Worm (Caenorhabditis elegans) whole organism, young adult: ENCODE measurements around the gene ceh-37.

ENCODE experiments used
- B0035.1 ChIP-seq: sonication (generic microtip); optimal IDR thresholded peaks from 2 replicates; lab custom pipeline; 2016; ENCODE audit warnings: missing genetic modification characterization, mild to moderate bottlenecking, missing compliant biosample characterization, missing genotype, missing genetic modification reagents
- F23B12.7 ChIP-seq: sonication (generic microtip); optimal IDR thresholded peaks from 2 replicates; lab custom pipeline; 2017; ENCODE audit warnings: missing genetic modification characterization, mild to moderate bottlenecking, missing compliant biosample characterization, antibody characterized with exemption, moderate library complexity; ENCODE audit not compliant: insufficient read depth
- bed-1 ChIP-seq: fragments of 200-800 bp; sonication (Bioruptor generic); IDR thresholded peaks from 2 replicates; pipeline ENCODE4 v1.3.6; 2022; ENCODE audit warnings: missing genetic modification reagents, missing genetic modification characterization, missing compliant biosample characterization
- lag-1 ChIP-seq: fragments of 200-800 bp; sonication (Bioruptor generic); IDR thresholded peaks from 2 replicates; pipeline ENCODE4 v1.3.6; 2022; ENCODE audit warnings: missing genetic modification reagents, missing genetic modification characterization, missing compliant biosample characterization
- lin-26 ChIP-seq: fragments of 200-800 bp; sonication (Bioruptor generic); IDR thresholded peaks from 2 replicates; pipeline ENCODE4 v1.3.6; 2022; ENCODE audit warnings: missing genetic modification reagents, missing genetic modification characterization, missing compliant biosample characterization
- lir-1 ChIP-seq: fragments of 200-800 bp; sonication (Bioruptor generic); conservative IDR thresholded peaks from 2 replicates; pipeline ENCODE4 v1.3.6; 2022; ENCODE audit warnings: missing genetic modification reagents, missing genetic modification characterization, missing compliant biosample characterization
- madf-10 ChIP-seq: sonication (generic microtip); optimal IDR thresholded peaks from 2 replicates; lab custom pipeline; 2016; ENCODE audit warnings: mild to moderate bottlenecking, missing genetic modification characterization, missing compliant biosample characterization
- nfya-1 ChIP-seq: sonication (generic microtip); optimal IDR thresholded peaks from 2 replicates; lab custom pipeline; 2017; ENCODE audit warnings: antibody characterized with exemption, missing compliant biosample characterization, missing genetic modification characterization, borderline replicate concordance; ENCODE audit not compliant: insufficient read depth
- pha-4 ChIP-seq: fragments of 150-350 bp; sonication (generic microtip); optimal IDR thresholded peaks from 2 replicates; lab custom pipeline; 2014; ENCODE audit warnings: missing biosample characterization, missing genetic modification reagents, missing genetic modification characterization
- snpc-1.3 ChIP-seq: sonication (generic microtip); optimal IDR thresholded peaks from 2 replicates; lab custom pipeline; 2017; ENCODE audit warnings: missing genetic modification characterization, mild to moderate bottlenecking, missing compliant biosample characterization, antibody characterized with exemption, moderate library complexity, missing genotype, missing genetic modification reagents; ENCODE audit not compliant: insufficient read depth
- somi-1 ChIP-seq: fragments of 200-800 bp; sonication (Bioruptor generic); optimal IDR thresholded peaks from 2 replicates; lab custom pipeline; 2018; ENCODE audit warnings: mild to moderate bottlenecking, missing genetic modification characterization, missing compliant biosample characterization
- tlf-1 ChIP-seq: fragments of 200-800 bp; sonication (Bioruptor generic); optimal IDR thresholded peaks from 2 replicates; lab custom pipeline; 2018; ENCODE audit warnings: mild to moderate bottlenecking, missing genetic modification characterization, missing compliant biosample characterization
- ztf-28 ChIP-seq: fragments of 200-800 bp; sonication (Bioruptor generic); IDR thresholded peaks from 2 replicates; pipeline ENCODE4 v1.3.6; 2022; ENCODE audit warnings: missing genetic modification reagents, missing genetic modification characterization, missing compliant biosample characterization
- ztf-6 ChIP-seq: fragments of 200-800 bp; sonication (Bioruptor generic); IDR thresholded peaks from 2 replicates; pipeline ENCODE4 v1.3.6; 2022; ENCODE audit warnings: missing genetic modification reagents, missing genetic modification characterization, missing compliant biosample characterization

DNA sequence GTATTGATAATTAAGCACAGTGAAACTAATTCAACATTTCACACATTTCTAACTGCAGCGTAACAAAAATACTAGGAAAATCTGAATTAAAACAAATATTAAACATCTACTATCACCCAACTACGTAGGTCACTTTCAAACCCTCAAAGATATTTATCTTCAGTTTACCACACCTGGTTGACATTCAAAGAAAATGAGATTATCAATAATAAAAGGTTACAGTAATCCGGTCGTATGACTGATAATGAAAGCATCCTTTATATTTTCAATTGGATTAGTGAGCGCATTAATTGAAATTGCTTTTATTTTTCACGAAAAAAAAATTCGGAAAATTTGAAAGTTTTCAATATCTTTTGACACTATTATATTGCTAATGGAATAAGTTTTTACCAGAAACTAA, 25.3 kb downstream of the ceh-37 start:
- TF ChIP-seq somi-1 (GFP tag; lab: Kevin White, UChicago) (no peak), snpc-1.3 (tag; lab: Kevin White, UChicago) (no peak), ztf-28 (GFP tag; lab: Robert Waterston, UW) (no peak), pha-4 (tag; lab: Kevin White, UChicago) (no peak), F23B12.7 (tag; lab: Kevin White, UChicago) (no peak), lir-1 (no peak), ztf-6 (no peak), nfya-1 (tag; lab: Kevin White, UChicago) (no peak), madf-10 (tag; lab: Kevin White, UChicago) (no peak), bed-1 (GFP tag; lab: Robert Waterston, UW) (no peak), tlf-1 (GFP tag; lab: Kevin White, UChicago) (no peak), lin-26 (GFP tag; lab: Robert Waterston, UW) (no peak), B0035.1 (tag; lab: Kevin White, UChicago) (no peak), lag-1 (GFP tag; lab: Robert Waterston, UW) (no peak)
